Fruit fly (Drosophila melanogaster) whole organism: ENCODE results near the gene CG4281.

Experiments used
- CG8478 ChIP-seq: fragments of >200 bp; optimal IDR thresholded peaks from 2 replicates; lab custom pipeline; 2018; ENCODE audit warnings: inconsistent platforms
- pan ChIP-seq: fragments of >200 bp; optimal IDR thresholded peaks from 2 replicates; lab custom pipeline; 2017
- psq ChIP-seq: fragments of >200 bp; optimal IDR thresholded peaks from 2 replicates; lab custom pipeline; 2017
- usp ChIP-seq: fragments of >200 bp; optimal IDR thresholded peaks from 2 replicates; lab custom pipeline; 2017; ENCODE audit warnings: missing biosample characterization, missing genetic modification characterization, mixed read lengths

- TF ChIP-seq psq: no peak
- no peak for TF ChIP-seq pan (lab: Kevin White, UChicago)
- no peak for TF ChIP-seq usp (GFP tag; lab: Kevin White, UChicago)
- TF ChIP-seq CG8478: no peak
Measured at dm6 chrX:2080367-2080927, 15.5 kb upstream of the CG4281 start, which contains the start of the genes CG16903 and Unc-76.
